Worm (Caenorhabditis elegans) whole organism, midembryonic: Measurements from ENCODE around the gene K07H8.12.

Experiments
- T22C8.4 ChIP-seq: fragments of 200-800 bp; sonication (Bioruptor generic); IDR thresholded peaks from 2 replicates; pipeline ENCODE4 v1.3.6; 2022; ENCODE audit warnings: missing genetic modification characterization, missing compliant biosample characterization
- cog-1 ChIP-seq: sonication (generic microtip); optimal IDR thresholded peaks from 2 replicates; lab custom pipeline; 2016; ENCODE audit warnings: missing genetic modification characterization, missing compliant biosample characterization
- flt-1 ChIP-seq: fragments of 200-800 bp; sonication (Bioruptor generic); IDR thresholded peaks from 2 replicates; pipeline ENCODE4 v1.3.6; 2022; ENCODE audit warnings: missing genetic modification characterization, missing compliant biosample characterization
- ref-1 ChIP-seq: fragments of 200-800 bp; sonication (Bioruptor generic); conservative IDR thresholded peaks from 2 replicates; pipeline ENCODE4 v1.3.6; 2022; ENCODE audit warnings: missing genetic modification reagents, missing genetic modification characterization, missing compliant biosample characterization
- tab-1 ChIP-seq: fragments of 200-800 bp; sonication (Bioruptor generic); IDR thresholded peaks from 2 replicates; pipeline ENCODE4 v1.3.6; 2022; ENCODE audit warnings: missing genetic modification characterization, missing compliant biosample characterization
- ztf-23 ChIP-seq: fragments of 200-800 bp; sonication (Bioruptor generic); IDR thresholded peaks from 2 replicates; pipeline ENCODE4 v1.3.6; 2022; ENCODE audit warnings: missing genetic modification reagents, missing genetic modification characterization, missing compliant biosample characterization

DNA sequence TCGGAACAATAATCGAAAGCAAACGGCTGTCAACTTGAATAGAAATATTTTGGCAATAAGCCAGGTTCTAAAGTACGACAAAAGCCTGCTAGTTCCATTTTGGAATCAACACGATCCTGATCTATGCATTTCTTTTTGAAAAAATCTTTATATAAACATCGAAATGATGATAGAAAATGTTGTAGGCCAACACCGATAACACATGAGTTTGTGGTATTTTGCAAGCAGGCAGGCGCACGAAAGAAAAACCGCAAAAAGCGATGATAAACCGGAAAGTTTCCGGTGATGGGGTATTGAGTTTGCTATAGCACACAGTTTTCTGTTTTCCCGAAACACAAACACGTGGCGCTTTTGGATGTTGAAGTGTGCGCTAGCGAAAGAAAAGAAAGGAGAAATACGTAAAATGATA, 42.4 kb downstream of the K07H8.12 start:
- TF ChIP-seq ztf-23 (GFP tag; lab: Robert Waterston, UW) (no peak), tab-1 (GFP tag; lab: Robert Waterston, UW) (no peak), flt-1 (GFP tag; lab: Robert Waterston, UW) (no peak), ref-1 (GFP tag; lab: Robert Waterston, UW) (no peak), cog-1 (tag; lab: Kevin White, UChicago) (no peak), T22C8.4 (GFP tag; lab: Robert Waterston, UW) (no peak)
